Worm (Caenorhabditis elegans): ENCODE measurements around the gene set-2.

Gene set-2

ce11 chrIII:4899728-4900127 is 30.3 kb downstream of the set-2 start (continued):
- TF ChIP-seq ceh-63 (GFP tag; optimal IDR thresholded peaks at IDR 0.05) (peak; percentile 92), lin-35 (GFP tag; optimal IDR thresholded peaks at IDR 0.05) (peak; percentile 94 to 95), pag-3 (tag; optimal IDR thresholded peaks at IDR 0.05; ENCODE audit: borderline replicate concordance, insufficient read depth) (peak; percentile 80), lin-13 (GFP tag; optimal IDR thresholded peaks at IDR 0.05) (peak; percentile 100), hpl-2 (GFP tag; optimal IDR thresholded peaks at IDR 0.05) (peak; percentile 95), unc-98 (GFP tag; IDR thresholded peaks at IDR 0.05) (peak; percentile 80), fos-1 (tag; optimal IDR thresholded peaks at IDR 0.05) (peak; percentile 97), nhr-28 (tag; optimal IDR thresholded peaks at IDR 0.05) (no peak), elt-3 (tag; optimal IDR thresholded peaks at IDR 0.05) (peak in 5 of 6 experiments; percentile 68 to 98 (median 97)), nhr-47 (tag; optimal IDR thresholded peaks at IDR 0.05) (peak; percentile 100), skn-1 (tag; optimal IDR thresholded peaks at IDR 0.05) (peak; percentile 95), aly-2 (tag; optimal IDR thresholded peaks at IDR 0.05) (peak; percentile 90), unc-30 (tag; optimal IDR thresholded peaks at IDR 0.05) (no peak), pax-3 (tag; optimal IDR thresholded peaks at IDR 0.05) (peak; percentile 100), sup-37 (GFP tag; optimal IDR thresholded peaks at IDR 0.05) (peak; percentile 100), alr-1 (tag; optimal IDR thresholded peaks at IDR 0.05; ENCODE audit: borderline replicate concordance) (no peak), dsc-1 (tag; optimal IDR thresholded peaks at IDR 0.05) (peak; percentile 100), swsn-7 (tag; optimal IDR thresholded peaks at IDR 0.05) (peak; percentile 100), ceh-82 (tag; optimal IDR thresholded peaks at IDR 0.05) (peak; percentile 95 to 98 (median 97)), unc-130 (tag; optimal IDR thresholded peaks at IDR 0.05) (peak; percentile 97), hlh-4 (tag; optimal IDR thresholded peaks at IDR 0.05) (peak; percentile 83), ceh-88 (GFP tag; IDR thresholded peaks at IDR 0.05) (peak; percentile 99), egl-13 (tag; optimal IDR thresholded peaks at IDR 0.05) (peak; percentile 100), vab-15 (tag; optimal IDR thresholded peaks at IDR 0.05) (peak; percentile 98), xbp-1 (tag; optimal IDR thresholded peaks at IDR 0.05) (peak; percentile 99), sptf-1 (tag; optimal IDR thresholded peaks at IDR 0.05) (no peak), C16A3.4 (tag; optimal IDR thresholded peaks at IDR 0.05) (peak; percentile 99), ets-5 (GFP tag; IDR thresholded peaks at IDR 0.05) (no peak), zip-4 (GFP tag; optimal IDR thresholded peaks at IDR 0.05) (peak; percentile 96), nhr-71 (tag; optimal IDR thresholded peaks at IDR 0.05) (peak; percentile 100), lin-15B (tag; optimal IDR thresholded peaks at IDR 0.05) (peak; percentile 94), nhr-90 (tag; optimal IDR thresholded peaks at IDR 0.05; ENCODE audit: poor library complexity) (peak; percentile 99), lin-14 (GFP tag; optimal IDR thresholded peaks at IDR 0.05) (peak; percentile 100), mep-1 (tag; optimal IDR thresholded peaks at IDR 0.05) (peak; percentile 96), jun-1 (tag; optimal IDR thresholded peaks at IDR 0.05) (peak; percentile 99), grh-1 (GFP tag; IDR thresholded peaks at IDR 0.05) (peak; percentile 99), unc-62 (GFP tag; optimal IDR thresholded peaks at IDR 0.05) (no peak), C34B4.2 (tag; optimal IDR thresholded peaks at IDR 0.05) (peak; percentile 91), snpc-4 (tag; optimal IDR thresholded peaks at IDR 0.05) (peak; percentile 84), nhr-19 (GFP tag; conservative IDR thresholded peaks at IDR 0.05) (peak; percentile 100), blmp-1 (tag; optimal IDR thresholded peaks at IDR 0.05) (peak; percentile 100), aha-1 (tag; optimal IDR thresholded peaks at IDR 0.05) (peak; percentile 95), nhr-76 (tag; optimal IDR thresholded peaks at IDR 0.05) (peak; percentile 69), nhr-12 (tag; optimal IDR thresholded peaks at IDR 0.05) (peak; percentile 43), nhr-84 (tag; optimal IDR thresholded peaks at IDR 0.05) (no peak), nhr-237 (tag; optimal IDR thresholded peaks at IDR 0.05) (peak; percentile 95), isw-1 (GFP tag; IDR thresholded peaks at IDR 0.05) (peak; percentile 98)

All from whole organism, L1 larva.